Fruit fly (Drosophila melanogaster) whole organism, wandering third instar larva: ENCODE measurements around the gene UBL3.

ENCODE experiments used
- Abd-B ChIP-seq: fragments of >200 bp; optimal IDR thresholded peaks from 2 replicates; lab custom pipeline; 2017; ENCODE audit warnings: missing biosample characterization, missing genetic modification characterization
- CG32264 ChIP-seq: fragments of 200-800 bp; sonication (Bioruptor generic); optimal IDR thresholded peaks from 2 replicates; lab custom pipeline; 2016; ENCODE audit warnings: missing biosample characterization, missing genetic modification characterization
- CG9705 ChIP-seq: fragments of 200-800 bp; sonication (Bioruptor generic); optimal IDR thresholded peaks from 2 replicates; lab custom pipeline; 2018; ENCODE audit warnings: missing biosample characterization, mild to moderate bottlenecking, missing genetic modification characterization
- Dfd ChIP-seq: fragments of >200 bp; optimal IDR thresholded peaks from 2 replicates; lab custom pipeline; 2017; ENCODE audit warnings: missing biosample characterization, missing genetic modification characterization
- GATAd ChIP-seq: sonication (Bioruptor generic); optimal IDR thresholded peaks from 2 replicates; lab custom pipeline; 2016; ENCODE audit warnings: missing biosample characterization, missing genetic modification characterization
- Hr83 ChIP-seq: fragments of 200-300 bp; sonication (Bioruptor generic); optimal IDR thresholded peaks from 2 replicates; lab custom pipeline; 2016; ENCODE audit warnings: missing biosample characterization, mild to moderate bottlenecking, missing genetic modification characterization, moderate library complexity; ENCODE audit not compliant: poor library complexity, severe bottlenecking
- Jra ChIP-seq: sonication (Bioruptor generic); optimal IDR thresholded peaks from 2 replicates; lab custom pipeline; 2016; ENCODE audit warnings: missing biosample characterization, missing genetic modification characterization
- Myc ChIP-seq: fragments of >200 bp; optimal IDR thresholded peaks from 2 replicates; lab custom pipeline; 2017
- N ChIP-seq: fragments of >200 bp; optimal IDR thresholded peaks from 2 replicates; lab custom pipeline; 2018; ENCODE audit warnings: missing biosample characterization, missing external identifiers, missing genetic modification characterization
- OdsH ChIP-seq: fragments of 200-800 bp; sonication (Bioruptor generic); optimal IDR thresholded peaks from 2 replicates; lab custom pipeline; 2016; ENCODE audit warnings: missing biosample characterization, mild to moderate bottlenecking, missing genetic modification characterization
- Rel ChIP-seq, 2 experiments: fragments of 200-800 bp; sonication (Bioruptor generic) in 1 of 2; optimal IDR thresholded peaks; 2 replicates in 1 of 2; 3 replicates in 1 of 2; lab custom pipeline; 2016 to 2019; ENCODE audit warnings: mild to moderate bottlenecking in 2 of 2, missing biosample characterization in 2 of 2, missing genetic modification characterization in 2 of 2, moderate library complexity in 1 of 2
- Sp1 ChIP-seq: fragments of 200-800 bp; sonication (Bioruptor generic); optimal IDR thresholded peaks from 3 replicates; lab custom pipeline; 2019; ENCODE audit warnings: missing biosample characterization, mild to moderate bottlenecking, missing genetic modification characterization, moderate library complexity
- br ChIP-seq: fragments of 200-800 bp; sonication (Bioruptor generic); optimal IDR thresholded peaks from 2 replicates; lab custom pipeline; 2016; ENCODE audit warnings: missing biosample characterization, missing genetic modification characterization
- brk ChIP-seq: fragments of 200-800 bp; sonication (Bioruptor generic); optimal IDR thresholded peaks from 2 replicates; lab custom pipeline; 2016; ENCODE audit warnings: missing biosample characterization, mild to moderate bottlenecking, missing genetic modification characterization
- dl ChIP-seq, 2 experiments: fragments of 175-275, 200-275 bp in 1 of 2; fragments of 200-275 bp in 1 of 2; sonication (Bioruptor generic); optimal IDR thresholded peaks; lab custom pipeline; 2018; ENCODE audit warnings: mild to moderate bottlenecking in 2 of 2, missing biosample characterization in 2 of 2, missing genetic modification characterization in 2 of 2, moderate library complexity in 2 of 2; ENCODE audit not compliant: partially characterized antibody in 2 of 2, insufficient read depth in 1 of 2
- dmrt93B ChIP-seq: fragments of 200-800 bp; sonication (Bioruptor generic); optimal IDR thresholded peaks from 2 replicates; lab custom pipeline; 2018; ENCODE audit warnings: missing biosample characterization, mild to moderate bottlenecking, missing genetic modification characterization
- dsf ChIP-seq: sonication (Bioruptor generic); optimal IDR thresholded peaks from 2 replicates; lab custom pipeline; 2016; ENCODE audit warnings: missing biosample characterization, missing genetic modification characterization, borderline replicate concordance
- ey ChIP-seq: fragments of 200-800 bp; sonication (Bioruptor generic); optimal IDR thresholded peaks from 2 replicates; lab custom pipeline; 2016; ENCODE audit warnings: missing biosample characterization, missing genetic modification characterization
- foxo ChIP-seq, 2 experiments: fragments of 200-800 bp; sonication (Bioruptor generic); optimal IDR thresholded peaks; 2 replicates in 1 of 2; 3 replicates in 1 of 2; lab custom pipeline; 2016 to 2017; ENCODE audit warnings: missing biosample characterization in 2 of 2, missing genetic modification characterization in 2 of 2
- lola ChIP-seq: fragments of >200 bp; optimal IDR thresholded peaks from 2 replicates; lab custom pipeline; 2017; ENCODE audit warnings: missing biosample characterization, missing genetic modification characterization
- pan ChIP-seq: fragments of >200 bp; optimal IDR thresholded peaks from 2 replicates; lab custom pipeline; 2017
- psq ChIP-seq: fragments of 200-800 bp; sonication (Bioruptor generic); optimal IDR thresholded peaks from 3 replicates; lab custom pipeline; 2017; ENCODE audit warnings: missing biosample characterization, mild to moderate bottlenecking, missing genetic modification characterization, moderate library complexity
- sage ChIP-seq: fragments of 200-800 bp; sonication (Bioruptor generic); optimal IDR thresholded peaks from 2 replicates; lab custom pipeline; 2016; ENCODE audit warnings: missing biosample characterization, mild to moderate bottlenecking, missing genetic modification characterization
- sv ChIP-seq: fragments of 200-800 bp; sonication (Bioruptor generic); optimal IDR thresholded peaks from 3 replicates; lab custom pipeline; 2016; ENCODE audit warnings: missing biosample characterization, missing genetic modification characterization
- tai ChIP-seq: sonication (Bioruptor generic); optimal IDR thresholded peaks from 2 replicates; lab custom pipeline; 2016; ENCODE audit warnings: missing biosample characterization, missing genetic modification characterization
- usp ChIP-seq: fragments of >200 bp; optimal IDR thresholded peaks from 2 replicates; lab custom pipeline; 2017; ENCODE audit warnings: missing biosample characterization, missing genetic modification characterization
- woc ChIP-seq: sonication (Bioruptor generic); optimal IDR thresholded peaks from 2 replicates; lab custom pipeline; 2016; ENCODE audit warnings: missing biosample characterization, mild to moderate bottlenecking, missing genetic modification characterization

Gene UBL3

dm6 chrX:15886411-15887246 is 33.7 kb upstream of the UBL3 start:
- TF ChIP-seq Sp1 (GFP tag; lab: Kevin White, UChicago) (peak; percentile 84), OdsH (GFP tag; lab: Kevin White, UChicago) (no peak), woc (GFP tag; lab: Kevin White, UChicago) (no peak), sage (GFP tag; lab: Kevin White, UChicago) (peak; percentile 67), br (GFP tag; lab: Kevin White, UChicago) (peak; percentile 21), psq (GFP tag; lab: Kevin White, UChicago) (peak; percentile 100), foxo (GFP tag; optimal IDR thresholded peaks at IDR 0.05; lab: Kevin White, UChicago) (no peak), sv (GFP tag; lab: Kevin White, UChicago) (no peak), CG32264 (GFP tag; lab: Kevin White, UChicago) (peak; percentile 38), GATAd (GFP tag; lab: Kevin White, UChicago) (no peak), Jra (no peak), brk (GFP tag; lab: Kevin White, UChicago) (no peak), Rel (GFP tag; optimal IDR thresholded peaks at IDR 0.05; lab: Kevin White, UChicago) (peak; percentile 35), Rel (tag; optimal IDR thresholded peaks at IDR 0.05; lab: Kevin White, UChicago) (peak; percentile 38)

dm6 chrX:15875569-15875968 is 22.6 kb upstream of the UBL3 start:
- TF ChIP-seq usp (GFP tag; lab: Kevin White, UChicago): no peak
- TF ChIP-seq N: no peak
- no peak for TF ChIP-seq dmrt93B
- no peak for TF ChIP-seq Myc (lab: Kevin White, UChicago)
- TF ChIP-seq CG32264 (GFP tag; lab: Kevin White, UChicago): no peak

- no peak for TF ChIP-seq Abd-B (GFP tag; lab: Kevin White, UChicago)
- TF ChIP-seq sv (GFP tag; lab: Kevin White, UChicago): no peak
- TF ChIP-seq dl (GFP tag; optimal IDR thresholded peaks at IDR 0.05; lab: Kevin White, UChicago; ENCODE audit: insufficient read depth in 1 of 2, partially characterized antibody in 2 of 2): no peak
- no peak for TF ChIP-seq dsf
- no peak for TF ChIP-seq psq (GFP tag; lab: Kevin White, UChicago)
- no peak for TF ChIP-seq OdsH (GFP tag; lab: Kevin White, UChicago)
- TF ChIP-seq dmrt93B: no peak
- TF ChIP-seq lola: no peak
- no peak for TF ChIP-seq woc (GFP tag; lab: Kevin White, UChicago)
- no peak for TF ChIP-seq Dfd (GFP tag; lab: Kevin White, UChicago)
- no peak for TF ChIP-seq Hr83
- no peak for TF ChIP-seq tai (GFP tag; lab: Kevin White, UChicago)
- TF ChIP-seq CG9705 (GFP tag; lab: Kevin White, UChicago): no peak
- no peak for TF ChIP-seq N
- TF ChIP-seq brk (GFP tag; lab: Kevin White, UChicago): no peak
- TF ChIP-seq br (GFP tag; lab: Kevin White, UChicago): no peak
These were observed 21.5 kb upstream of the UBL3 start for dm6 chrX:15874437-15874836.

- TF ChIP-seq psq (GFP tag; lab: Kevin White, UChicago): peak; percentile 21
- TF ChIP-seq ey (GFP tag; lab: Kevin White, UChicago): no peak
- no peak for TF ChIP-seq br (GFP tag; lab: Kevin White, UChicago)
- peak; percentile 27 for TF ChIP-seq OdsH (GFP tag; lab: Kevin White, UChicago)
- peak; percentile 27 for TF ChIP-seq Hr83
- TF ChIP-seq pan (lab: Kevin White, UChicago): no peak
- TF ChIP-seq Myc (lab: Kevin White, UChicago): no peak
- peak; percentile 43 for TF ChIP-seq CG9705 (GFP tag; lab: Kevin White, UChicago)
- TF ChIP-seq sv (GFP tag; lab: Kevin White, UChicago): peak; percentile 23
- TF ChIP-seq CG32264 (GFP tag; lab: Kevin White, UChicago): no peak
- TF ChIP-seq dmrt93B: no peak
- TF ChIP-seq Jra: peak; percentile 44
These were observed 18.1 kb upstream of the UBL3 start for dm6 chrX:15870777-15871757.
